Fruit fly (Drosophila melanogaster) whole organism, pupa: Measurements from ENCODE around the gene RpL34b.

Source experiments
- CG10348 ChIP-seq: fragments of 200-800 bp; sonication (Bioruptor generic); IDR thresholded peaks from 2 replicates; pipeline ENCODE4 v1.3.6; 2022; ENCODE audit warnings: missing biosample characterization, missing genetic modification characterization
- CG12605 ChIP-seq: fragments of 200-800 bp; sonication (Bioruptor generic); IDR thresholded peaks from 2 replicates; pipeline ENCODE4 v1.3.6; 2022; ENCODE audit warnings: missing biosample characterization, missing genetic modification characterization
- CG13204 ChIP-seq: fragments of 200-800 bp; sonication (Bioruptor generic); optimal IDR thresholded peaks from 2 replicates; lab custom pipeline; 2018; ENCODE audit warnings: missing biosample characterization, mild to moderate bottlenecking, missing genetic modification characterization, moderate library complexity
- CG14655 ChIP-seq: fragments of 200-800 bp; sonication (Bioruptor generic); optimal IDR thresholded peaks from 3 replicates; lab custom pipeline; 2017; ENCODE audit warnings: mild to moderate bottlenecking, missing biosample characterization, missing genetic modification reagents, missing genetic modification characterization
- CG15710 ChIP-seq: fragments of 200-800 bp; sonication (Bioruptor generic); optimal IDR thresholded peaks from 2 replicates; lab custom pipeline; 2018; ENCODE audit warnings: missing biosample characterization, mild to moderate bottlenecking, missing genetic modification characterization, moderate library complexity
- CG17806 ChIP-seq: fragments of 200-800 bp; sonication (Bioruptor generic); optimal IDR thresholded peaks from 2 replicates; lab custom pipeline; 2018; ENCODE audit warnings: missing biosample characterization, mild to moderate bottlenecking, missing genetic modification characterization, moderate library complexity
- CG32121 ChIP-seq: fragments of 200-800 bp; sonication (Bioruptor generic); IDR thresholded peaks from 2 replicates; pipeline ENCODE4 v1.3.6; 2022; ENCODE audit warnings: missing biosample characterization, missing genetic modification characterization
- CG34367 ChIP-seq: fragments of 200-800 bp; sonication (Bioruptor generic); optimal IDR thresholded peaks from 2 replicates; lab custom pipeline; 2018; ENCODE audit warnings: missing biosample characterization, mild to moderate bottlenecking, missing genetic modification characterization
- CG4496 ChIP-seq: fragments of 200-800 bp; sonication (Bioruptor generic); IDR thresholded peaks from 3 replicates; pipeline ENCODE4 v1.3.6; 2022; ENCODE audit warnings: missing biosample characterization, missing genetic modification characterization
- CG8159 ChIP-seq: fragments of 200-800 bp; sonication (Bioruptor generic); optimal IDR thresholded peaks from 3 replicates; lab custom pipeline; 2018; ENCODE audit warnings: missing biosample characterization, mild to moderate bottlenecking, missing genetic modification characterization, moderate library complexity
- CG8301 ChIP-seq: fragments of 200-800 bp; sonication (Bioruptor generic); optimal IDR thresholded peaks from 2 replicates; lab custom pipeline; 2018; ENCODE audit warnings: missing biosample characterization, mild to moderate bottlenecking, missing genetic modification characterization
- CG9948 ChIP-seq: fragments of 200-800 bp; sonication (Bioruptor generic); optimal IDR thresholded peaks from 2 replicates; lab custom pipeline; 2018; ENCODE audit warnings: missing biosample characterization, mild to moderate bottlenecking, missing genetic modification characterization, moderate library complexity
- D1 ChIP-seq: fragments of 200-800 bp; sonication (Bioruptor generic); optimal IDR thresholded peaks from 2 replicates; lab custom pipeline; 2018; ENCODE audit warnings: missing biosample characterization, mild to moderate bottlenecking, missing genetic modification characterization, moderate library complexity
- EcR ChIP-seq: fragments of 200-800 bp; sonication (Bioruptor generic); optimal IDR thresholded peaks from 3 replicates; lab custom pipeline; 2019; ENCODE audit warnings: missing biosample characterization, missing genetic modification characterization, mild to moderate bottlenecking, moderate library complexity, missing genetic modification reagents
- Ets98B ChIP-seq: fragments of 200-800 bp; sonication (Bioruptor generic); IDR thresholded peaks from 2 replicates; pipeline ENCODE4 v1.3.6; 2022; ENCODE audit warnings: missing biosample characterization, missing genetic modification characterization
- Pif1A ChIP-seq: fragments of 200-800 bp; sonication (Bioruptor generic); optimal IDR thresholded peaks from 3 replicates; lab custom pipeline; 2016; ENCODE audit warnings: missing biosample characterization, missing genetic modification characterization
- Pif1B ChIP-seq: fragments of 200-800 bp; sonication (Bioruptor generic); optimal IDR thresholded peaks from 3 replicates; lab custom pipeline; 2016; ENCODE audit warnings: missing biosample characterization, missing genetic modification characterization
- Snoo ChIP-seq: fragments of 200-800 bp; sonication (Bioruptor generic); optimal IDR thresholded peaks from 3 replicates; lab custom pipeline; 2017; ENCODE audit warnings: missing biosample characterization, mild to moderate bottlenecking, missing genetic modification characterization, inconsistent platforms
- fd96Ca ChIP-seq: fragments of 200-800 bp; sonication (Bioruptor generic); IDR thresholded peaks from 3 replicates; pipeline ENCODE4 v1.3.6; 2022; ENCODE audit warnings: missing biosample characterization, missing genetic modification characterization
- gl ChIP-seq: fragments of 200-800 bp; sonication (Bioruptor generic); optimal IDR thresholded peaks from 2 replicates; lab custom pipeline; 2018; ENCODE audit warnings: missing biosample characterization, mild to moderate bottlenecking, missing genetic modification characterization
- rn ChIP-seq: fragments of 200-800 bp; sonication (Bioruptor generic); IDR thresholded peaks from 2 replicates; pipeline ENCODE4 v1.3.6; 2022; ENCODE audit warnings: missing biosample characterization, missing genetic modification characterization

Gene RpL34b

dm6 chr3R:9427328-9427727 lies 26.3 kb upstream of the RpL34b start:
- TF ChIP-seq rn (GFP tag; lab: Robert Waterston, UW), result no peak
- no peak for TF ChIP-seq CG12605
- TF ChIP-seq Snoo (tag; lab: Kevin White, UChicago), result no peak
- TF ChIP-seq CG9948, result no peak
- TF ChIP-seq CG17806, result no peak
- no peak for TF ChIP-seq CG4496
- TF ChIP-seq CG34367, result no peak
- TF ChIP-seq CG32121 (GFP tag; lab: Robert Waterston, UW), result no peak
- TF ChIP-seq CG15710 (tag; lab: Kevin White, UChicago), result no peak
- TF ChIP-seq D1, result no peak
- TF ChIP-seq CG8159, result no peak
- no peak for TF ChIP-seq Pif1A (GFP tag; lab: Kevin White, UChicago)
- TF ChIP-seq EcR (GFP tag; lab: Kevin White, UChicago), result no peak
- no peak for TF ChIP-seq Ets98B (GFP tag; lab: Robert Waterston, UW)
- no peak for TF ChIP-seq gl (tag; lab: Kevin White, UChicago)
- TF ChIP-seq fd96Ca (GFP tag; lab: Robert Waterston, UW), result no peak
- TF ChIP-seq CG13204 (GFP tag; lab: Kevin White, UChicago), result no peak

- no peak for TF ChIP-seq Pif1B
- 0 out of 3 replicates have a peak, but pooled peaks have one; percentile 9 for TF ChIP-seq fd96Ca (GFP tag; lab: Robert Waterston, UW)
- TF ChIP-seq CG32121 (GFP tag; lab: Robert Waterston, UW), result 0 out of 2 replicates have a peak, but pooled peaks have one; percentile 32
Measured at dm6 chr3R:9424061-9424665, 23.1 kb upstream of the RpL34b start.

DNA sequence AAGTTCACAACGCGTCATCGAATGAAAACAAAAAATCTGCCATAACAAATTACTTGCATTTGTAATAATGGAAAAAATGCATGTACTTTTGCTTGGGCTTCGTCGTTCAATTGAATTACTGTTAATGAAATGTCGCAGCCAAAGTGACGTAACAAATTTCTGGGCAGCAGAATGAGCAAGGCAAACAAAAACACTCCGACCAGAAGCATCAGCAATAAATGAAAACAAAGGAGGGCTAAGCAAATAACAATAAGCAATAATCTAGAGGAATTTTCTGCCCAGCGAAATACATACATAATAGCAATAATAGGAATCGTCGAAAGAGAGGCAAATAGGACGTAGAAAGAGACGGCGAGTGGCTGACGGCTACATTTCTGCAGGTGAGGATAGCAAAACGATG lies 21.3 kb upstream of the RpL34b start:
- TF ChIP-seq CG17806 (no peak), CG32121 (GFP tag; lab: Robert Waterston, UW) (no peak), D1 (no peak), gl (tag; lab: Kevin White, UChicago) (no peak), CG14655 (GFP tag; lab: Kevin White, UChicago) (no peak), CG8159 (no peak), CG12605 (no peak), Pif1B (no peak), rn (GFP tag; lab: Robert Waterston, UW) (no peak), CG15710 (tag; lab: Kevin White, UChicago) (no peak), fd96Ca (GFP tag; lab: Robert Waterston, UW) (no peak), CG34367 (no peak), CG9948 (no peak), Pif1A (GFP tag; lab: Kevin White, UChicago) (no peak), Snoo (tag; lab: Kevin White, UChicago) (no peak), EcR (GFP tag; lab: Kevin White, UChicago) (no peak), CG8301 (tag; lab: Kevin White, UChicago) (no peak), CG13204 (GFP tag; lab: Kevin White, UChicago) (no peak), Ets98B (GFP tag; lab: Robert Waterston, UW) (no peak), CG10348 (GFP tag; lab: Robert Waterston, UW) (no peak)

dm6 chr3R:9420439-9421234 lies 19.6 kb upstream of the RpL34b start:
- no peak for TF ChIP-seq D1
- TF ChIP-seq CG4496, result peak; percentile 81
- TF ChIP-seq gl (tag; lab: Kevin White, UChicago), result no peak
- no peak for TF ChIP-seq CG34367
- TF ChIP-seq Ets98B (GFP tag; lab: Robert Waterston, UW), result peak; percentile 65; the same call in 1 of the 2 replicates
- peak; percentile 50; the same call in 1 of the 2 replicates for TF ChIP-seq CG10348 (GFP tag; lab: Robert Waterston, UW)
- no peak for TF ChIP-seq Snoo (tag; lab: Kevin White, UChicago)
- peak; percentile 12 for TF ChIP-seq CG17806
- TF ChIP-seq CG8159, result peak; percentile 46
- peak; percentile 76 for TF ChIP-seq fd96Ca (GFP tag; lab: Robert Waterston, UW)
- TF ChIP-seq CG14655 (GFP tag; lab: Kevin White, UChicago), result peak; percentile 46
- no peak for TF ChIP-seq CG12605
- TF ChIP-seq Pif1A (GFP tag; lab: Kevin White, UChicago), result no peak
- peak; percentile 76 for TF ChIP-seq CG32121 (GFP tag; lab: Robert Waterston, UW)
- peak; percentile 46 for TF ChIP-seq CG8301 (tag; lab: Kevin White, UChicago)
- TF ChIP-seq Pif1B, result peak; percentile 2
- TF ChIP-seq rn (GFP tag; lab: Robert Waterston, UW), result no peak
- TF ChIP-seq CG15710 (tag; lab: Kevin White, UChicago), result no peak
- TF ChIP-seq CG13204 (GFP tag; lab: Kevin White, UChicago), result no peak
- TF ChIP-seq CG9948, result peak; percentile 33
- TF ChIP-seq EcR (GFP tag; lab: Kevin White, UChicago), result no peak

DNA sequence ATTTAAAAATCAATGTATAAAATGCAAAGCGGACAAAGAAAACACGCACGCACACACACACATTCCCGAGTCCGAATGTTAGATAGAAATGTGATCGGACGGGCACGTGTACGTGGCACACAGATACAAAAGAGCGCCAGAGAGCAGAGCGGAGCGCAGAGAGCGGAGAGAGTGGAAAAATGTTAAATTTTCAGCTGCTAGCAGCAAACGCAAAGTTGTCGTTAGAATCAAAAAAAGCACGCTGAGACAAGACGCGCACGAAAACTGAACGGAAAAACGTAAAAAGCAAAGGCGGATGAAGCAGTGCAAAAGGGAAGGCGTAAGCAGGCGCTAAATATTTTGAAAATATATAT lies 18.2 kb upstream of the RpL34b start:
- no peak for TF ChIP-seq Ets98B (GFP tag; lab: Robert Waterston, UW)
- peak; percentile 8 for TF ChIP-seq CG13204 (GFP tag; lab: Kevin White, UChicago)
- TF ChIP-seq rn (GFP tag; lab: Robert Waterston, UW), result no peak
- peak; percentile 2 for TF ChIP-seq Pif1B
- TF ChIP-seq EcR (GFP tag; lab: Kevin White, UChicago), result no peak
- peak; percentile 34 for TF ChIP-seq Pif1A (GFP tag; lab: Kevin White, UChicago)
- no peak for TF ChIP-seq CG8301 (tag; lab: Kevin White, UChicago)
- TF ChIP-seq CG10348 (GFP tag; lab: Robert Waterston, UW), result no peak
- TF ChIP-seq CG14655 (GFP tag; lab: Kevin White, UChicago), result no peak
- no peak for TF ChIP-seq CG15710 (tag; lab: Kevin White, UChicago)
- no peak for TF ChIP-seq fd96Ca (GFP tag; lab: Robert Waterston, UW)
- no peak for TF ChIP-seq CG8159
- no peak for TF ChIP-seq CG9948
- no peak for TF ChIP-seq CG12605
